Worm (Caenorhabditis elegans): ENCODE results near the gene H43I07.1.
"Not testable (repeated sequence)": the region's sequence is repeated elsewhere in the genome, so short reads cannot be mapped to it uniquely, and the experiment has no call there.

H43I07.1 gene

DNA sequence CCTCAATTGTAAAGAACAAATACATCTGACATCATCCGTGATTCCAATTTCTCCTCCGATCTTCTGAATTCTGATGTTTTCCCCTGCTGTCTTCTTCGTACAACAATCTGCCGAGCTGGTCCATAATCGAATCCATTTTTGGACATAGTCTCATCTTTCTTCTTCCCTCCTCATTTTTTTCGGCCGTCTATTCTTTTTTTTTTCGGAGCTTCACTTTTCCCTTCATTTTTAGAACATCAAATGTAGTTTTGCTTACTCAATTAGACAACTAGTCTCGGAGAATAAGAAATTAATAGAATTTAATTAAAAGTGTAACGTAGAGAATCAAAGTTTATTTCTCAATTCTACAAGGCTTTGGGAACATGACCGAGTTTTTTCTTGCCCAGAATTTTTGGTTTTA is 7.0 kb downstream of the H43I07.1 start:
- TF ChIP-seq flt-1 (GFP tag; IDR thresholded peaks at IDR 0.05), result no peak
- TF ChIP-seq tab-1 (GFP tag; IDR thresholded peaks at IDR 0.05), result no peak
- no peak for TF ChIP-seq klf-2 (GFP tag; conservative IDR thresholded peaks at IDR 0.05)
- no peak for TF ChIP-seq T22C8.4 (GFP tag; IDR thresholded peaks at IDR 0.05)
- TF ChIP-seq med-1 (GFP tag; optimal IDR thresholded peaks at IDR 0.05; ENCODE audit: insufficient read depth), result no peak
- no peak for TF ChIP-seq ztf-29 (GFP tag; IDR thresholded peaks at IDR 0.05)
- TF ChIP-seq ztf-23 (GFP tag; IDR thresholded peaks at IDR 0.05), result no peak
- no peak for TF ChIP-seq cog-1 (tag; optimal IDR thresholded peaks at IDR 0.05)
- TF ChIP-seq ref-1 (GFP tag; conservative IDR thresholded peaks at IDR 0.05), result no peak

ce11 chrV:4215856-4216255 is 11.3 kb downstream of the H43I07.1 start, which contains the start of gene H43I07.4:
TSS of gene H43I07.4 (plus strand) at chrV:4216156.
- not testable (repeated sequence) for TF ChIP-seq flt-1 (GFP tag; IDR thresholded peaks at IDR 0.05); cog-1 (tag; optimal IDR thresholded peaks at IDR 0.05); ztf-23 (GFP tag; IDR thresholded peaks at IDR 0.05)

DNA sequence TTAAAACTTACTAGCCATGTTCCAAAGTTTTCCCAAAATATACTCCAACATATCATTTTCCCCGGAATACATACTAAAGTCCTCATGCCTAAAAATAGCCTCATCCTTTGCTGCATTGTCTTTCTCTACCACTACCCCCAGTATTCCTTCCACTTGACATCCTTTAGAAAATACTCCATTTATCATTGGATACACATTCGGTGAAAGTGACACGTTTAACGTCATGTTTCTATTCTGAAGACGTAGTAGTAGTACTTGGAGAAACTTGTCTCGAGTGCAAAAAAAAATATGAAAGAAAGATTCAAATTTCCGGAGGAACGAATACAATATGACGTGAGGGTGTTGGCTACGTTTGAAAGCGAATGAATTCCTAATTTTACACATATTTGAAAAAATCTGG is 12.4 kb downstream of the H43I07.1 start:
- no peak for TF ChIP-seq cog-1 (tag; optimal IDR thresholded peaks at IDR 0.05)
- no peak for TF ChIP-seq tab-1 (GFP tag; IDR thresholded peaks at IDR 0.05)
- no peak for TF ChIP-seq ref-1 (GFP tag; conservative IDR thresholded peaks at IDR 0.05)
- TF ChIP-seq T22C8.4 (GFP tag; IDR thresholded peaks at IDR 0.05), result no peak
- no peak for TF ChIP-seq klf-2 (GFP tag; conservative IDR thresholded peaks at IDR 0.05)
- no peak for TF ChIP-seq flt-1 (GFP tag; IDR thresholded peaks at IDR 0.05)
- no peak for TF ChIP-seq ztf-23 (GFP tag; IDR thresholded peaks at IDR 0.05)
- TF ChIP-seq med-1 (GFP tag; optimal IDR thresholded peaks at IDR 0.05; ENCODE audit: insufficient read depth), result no peak

DNA sequence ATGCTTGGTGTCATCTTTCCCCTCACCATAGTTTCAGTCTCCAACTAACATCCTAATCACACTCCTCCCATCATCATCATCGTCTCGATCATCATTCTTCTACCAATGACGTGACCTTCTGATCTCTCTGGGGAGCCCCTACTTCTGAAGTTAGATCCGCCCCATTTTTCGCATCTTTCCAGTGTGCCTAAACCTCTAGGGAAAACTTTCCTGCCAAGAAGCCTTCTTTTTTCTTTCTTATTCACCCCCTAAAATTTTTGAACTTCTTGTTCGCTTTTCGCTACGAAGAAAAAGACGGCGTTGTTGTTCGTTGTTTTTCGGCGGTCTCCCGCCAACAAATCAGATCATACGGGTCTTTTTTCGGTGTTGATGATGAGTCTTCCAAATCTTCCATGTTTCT is 13.7 kb downstream of the H43I07.1 start:
- TF ChIP-seq cog-1 (tag; optimal IDR thresholded peaks at IDR 0.05), result no peak
- no peak for TF ChIP-seq flt-1 (GFP tag; IDR thresholded peaks at IDR 0.05)
- TF ChIP-seq med-1 (GFP tag; optimal IDR thresholded peaks at IDR 0.05; ENCODE audit: insufficient read depth), result no peak
- TF ChIP-seq T22C8.4 (GFP tag; IDR thresholded peaks at IDR 0.05), result no peak
- TF ChIP-seq ztf-29 (GFP tag; IDR thresholded peaks at IDR 0.05), result no peak
- TF ChIP-seq ref-1 (GFP tag; conservative IDR thresholded peaks at IDR 0.05), result no peak
- TF ChIP-seq klf-2 (GFP tag; conservative IDR thresholded peaks at IDR 0.05), result no peak
- TF ChIP-seq ztf-23 (GFP tag; IDR thresholded peaks at IDR 0.05), result no peak
- TF ChIP-seq tab-1 (GFP tag; IDR thresholded peaks at IDR 0.05), result no peak

- TF ChIP-seq tab-1 (GFP tag; IDR thresholded peaks at IDR 0.05) (no peak), ref-1 (GFP tag; conservative IDR thresholded peaks at IDR 0.05) (no peak), med-1 (GFP tag; optimal IDR thresholded peaks at IDR 0.05; ENCODE audit: insufficient read depth) (no peak), T22C8.4 (GFP tag; IDR thresholded peaks at IDR 0.05) (no peak), klf-2 (GFP tag; conservative IDR thresholded peaks at IDR 0.05) (no peak), cog-1 (tag; optimal IDR thresholded peaks at IDR 0.05) (no peak), ztf-23 (GFP tag; IDR thresholded peaks at IDR 0.05) (no peak), flt-1 (GFP tag; IDR thresholded peaks at IDR 0.05) (no peak), ztf-29 (GFP tag; IDR thresholded peaks at IDR 0.05) (no peak)
Measured at ce11 chrV:4219342-4219741, 14.8 kb downstream of the H43I07.1 start, which contains the start of gene nlp-9. TSS of gene nlp-9 (plus strand) at chrV:4219642.

DNA sequence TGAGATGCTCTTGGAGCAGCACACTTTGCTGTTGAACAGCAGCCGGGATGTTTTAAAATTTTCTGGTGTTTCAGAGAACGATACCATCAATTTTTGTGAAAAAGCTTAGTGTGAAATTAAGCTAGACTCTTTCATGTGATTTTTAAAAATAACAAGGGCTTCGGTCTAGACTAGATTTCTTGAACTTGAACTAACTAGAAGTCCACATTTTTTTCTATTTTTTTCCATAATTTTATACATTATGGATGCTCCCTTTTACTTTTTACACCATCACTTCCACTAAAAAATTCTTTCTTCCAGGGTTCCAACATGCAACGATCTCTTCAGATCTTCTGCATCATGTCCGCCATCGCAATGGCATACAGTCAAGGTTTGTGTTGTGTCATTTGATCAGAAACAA is 31.6 kb downstream of the H43I07.1 start, which contains the start of gene nlp-13:
TSS of gene nlp-13 (plus strand) at position 301 of the 400 bp plus-strand sequence.
- no peak for TF ChIP-seq ref-1 (GFP tag; conservative IDR thresholded peaks at IDR 0.05)
- TF ChIP-seq ztf-29 (GFP tag; IDR thresholded peaks at IDR 0.05), result no peak
- no peak for TF ChIP-seq ztf-23 (GFP tag; IDR thresholded peaks at IDR 0.05)
- no peak for TF ChIP-seq T22C8.4 (GFP tag; IDR thresholded peaks at IDR 0.05)
- TF ChIP-seq tab-1 (GFP tag; IDR thresholded peaks at IDR 0.05), result no peak
- TF ChIP-seq med-1 (GFP tag; optimal IDR thresholded peaks at IDR 0.05; ENCODE audit: insufficient read depth), result no peak
- TF ChIP-seq flt-1 (GFP tag; IDR thresholded peaks at IDR 0.05), result no peak
- no peak for TF ChIP-seq klf-2 (GFP tag; conservative IDR thresholded peaks at IDR 0.05)

ce11 chrV:4240292-4240691 is 35.8 kb downstream of the H43I07.1 start, which contains the start of gene srh-204:
TSS of gene srh-204 (minus strand) at chrV:4240392.
- TF ChIP-seq flt-1 (GFP tag; IDR thresholded peaks at IDR 0.05), result no peak
- no peak for TF ChIP-seq ztf-29 (GFP tag; IDR thresholded peaks at IDR 0.05)
- TF ChIP-seq ref-1 (GFP tag; conservative IDR thresholded peaks at IDR 0.05), result no peak

- TF ChIP-seq ref-1 (GFP tag; conservative IDR thresholded peaks at IDR 0.05), result no peak
- TF ChIP-seq tab-1 (GFP tag; IDR thresholded peaks at IDR 0.05), result no peak
- TF ChIP-seq ztf-23 (GFP tag; IDR thresholded peaks at IDR 0.05), result no peak
- TF ChIP-seq klf-2 (GFP tag; conservative IDR thresholded peaks at IDR 0.05), result no peak
- no peak for TF ChIP-seq ztf-29 (GFP tag; IDR thresholded peaks at IDR 0.05)
- no peak for TF ChIP-seq cog-1 (tag; optimal IDR thresholded peaks at IDR 0.05)
- TF ChIP-seq flt-1 (GFP tag; IDR thresholded peaks at IDR 0.05), result no peak
- TF ChIP-seq T22C8.4 (GFP tag; IDR thresholded peaks at IDR 0.05), result no peak
- no peak for TF ChIP-seq med-1 (GFP tag; optimal IDR thresholded peaks at IDR 0.05; ENCODE audit: insufficient read depth)
Measured at ce11 chrV:4241555-4241954, 37.0 kb downstream of the H43I07.1 start.

ce11 chrV:4242431-4242830 is 37.9 kb downstream of the H43I07.1 start, which contains the start of gene srt-12:
TSS of gene srt-12 (minus strand) at chrV:4242531.
- TF ChIP-seq cog-1 (tag; optimal IDR thresholded peaks at IDR 0.05), result no peak
- no peak for TF ChIP-seq ref-1 (GFP tag; conservative IDR thresholded peaks at IDR 0.05)
- TF ChIP-seq ztf-29 (GFP tag; IDR thresholded peaks at IDR 0.05), result no peak

DNA sequence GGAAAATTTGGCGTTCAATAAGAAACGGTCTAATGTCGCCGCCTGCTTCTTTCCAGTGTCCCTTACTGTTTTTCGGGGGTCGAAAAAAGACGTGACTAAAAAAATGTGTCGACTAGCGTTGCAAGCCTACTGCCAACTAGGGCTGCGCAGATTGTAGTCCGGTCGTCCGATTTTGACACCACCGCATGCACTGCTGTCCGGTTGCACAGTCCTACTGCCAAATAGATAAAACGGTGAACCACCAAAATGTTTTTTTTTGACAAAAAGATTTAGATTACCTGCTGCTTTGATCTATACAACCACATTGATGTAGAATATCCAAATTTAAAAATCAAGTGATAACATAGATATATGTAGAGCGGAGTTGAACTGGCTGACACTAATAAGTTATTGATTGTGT is 43.8 kb downstream of the H43I07.1 start:
- TF ChIP-seq klf-2 (GFP tag; conservative IDR thresholded peaks at IDR 0.05) (no peak), flt-1 (GFP tag; IDR thresholded peaks at IDR 0.05) (no peak), cog-1 (tag; optimal IDR thresholded peaks at IDR 0.05) (no peak), ztf-23 (GFP tag; IDR thresholded peaks at IDR 0.05) (no peak), T22C8.4 (GFP tag; IDR thresholded peaks at IDR 0.05) (no peak), tab-1 (GFP tag; IDR thresholded peaks at IDR 0.05) (no peak)
